Worm (Caenorhabditis elegans) whole organism, midembryonic: ENCODE data around the gene spp-1.

Experiments
- tab-1 ChIP-seq: fragments of 200-800 bp; sonication (Bioruptor generic); IDR thresholded peaks from 2 replicates; pipeline ENCODE4 v1.3.6; 2022; ENCODE audit warnings: missing genetic modification characterization, missing compliant biosample characterization
- ztf-29 ChIP-seq: fragments of 200-800 bp; sonication (Bioruptor generic); IDR thresholded peaks from 2 replicates; pipeline ENCODE4 v1.3.6; 2022; ENCODE audit warnings: missing genetic modification reagents, missing genetic modification characterization, missing compliant biosample characterization

DNA sequence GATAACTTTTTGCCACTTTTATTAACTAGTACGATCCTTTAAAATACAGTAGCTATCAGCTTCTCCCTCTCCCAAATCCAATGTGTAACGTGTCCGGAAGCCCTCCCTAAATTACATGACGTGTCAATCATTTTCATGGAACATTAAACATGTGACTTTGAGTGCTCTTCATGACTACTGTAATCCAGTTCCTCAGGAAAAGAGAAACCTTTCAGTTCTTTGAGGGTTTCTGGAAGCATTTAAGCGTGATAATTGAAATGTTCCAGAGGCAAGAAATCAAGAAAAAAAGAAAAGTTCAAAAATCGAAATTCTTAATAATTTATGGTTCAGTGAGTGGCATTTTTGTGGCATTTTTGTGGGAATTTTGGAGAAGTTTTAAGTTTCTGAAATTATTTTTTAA, 7.5 kb upstream of the spp-1 start:
- TF ChIP-seq tab-1 (no peak), ztf-29 (GFP tag; lab: Robert Waterston, UW) (no peak)
